Fruit fly (Drosophila melanogaster) whole organism: Measurements from ENCODE around the gene Dcr-1.

Source experiments
- CG8478 ChIP-seq: fragments of >200 bp; optimal IDR thresholded peaks from 2 replicates; lab custom pipeline; 2018; ENCODE audit warnings: inconsistent platforms
- Dll ChIP-seq: fragments of >200 bp; optimal IDR thresholded peaks from 2 replicates; lab custom pipeline; 2017
- pan ChIP-seq: fragments of >200 bp; optimal IDR thresholded peaks from 2 replicates; lab custom pipeline; 2017
- psq ChIP-seq: fragments of >200 bp; optimal IDR thresholded peaks from 2 replicates; lab custom pipeline; 2017
- usp ChIP-seq: fragments of >200 bp; optimal IDR thresholded peaks from 2 replicates; lab custom pipeline; 2017; ENCODE audit warnings: missing biosample characterization, missing genetic modification characterization, mixed read lengths

DNA sequence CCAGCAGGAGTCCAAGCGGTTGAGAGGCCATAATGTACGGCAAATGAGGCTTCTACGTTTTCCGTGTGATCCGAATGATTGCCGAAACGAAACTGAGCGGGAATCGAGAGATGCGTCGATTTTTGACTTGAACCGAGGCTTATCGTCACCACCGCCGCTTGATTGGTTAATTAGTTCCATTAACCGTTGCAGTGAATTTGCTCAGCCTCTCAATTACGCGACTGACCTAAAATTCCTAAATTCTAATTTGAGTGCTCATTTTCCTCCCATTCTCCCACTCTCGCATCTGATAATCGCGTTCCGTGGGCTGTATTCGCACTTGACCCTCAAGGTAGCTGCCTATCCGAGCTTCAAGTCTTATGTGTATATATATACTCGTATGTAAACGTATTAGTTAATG is 25.2 kb upstream of the Dcr-1 start, which contains the start of gene Nepl15:
- TF ChIP-seq psq (lab: Kevin White, UChicago) (no peak), CG8478 (no peak), pan (no peak), usp (GFP tag; lab: Kevin White, UChicago) (no peak), Dll (lab: Kevin White, UChicago) (no peak)
